Fruit fly (Drosophila melanogaster) whole organism, prepupa: ENCODE data around the gene CG14196.

Experiments
- CG11762 ChIP-seq: fragments of 200-800 bp; sonication (Bioruptor generic); optimal IDR thresholded peaks from 3 replicates; lab custom pipeline; 2016; ENCODE audit warnings: missing biosample characterization, missing genetic modification characterization; ENCODE audit not compliant: insufficient read depth
- CG34406 ChIP-seq: fragments of 200-800 bp; sonication (Bioruptor generic); optimal IDR thresholded peaks from 3 replicates; lab custom pipeline; 2016; ENCODE audit warnings: missing biosample characterization, missing genetic modification characterization
- CG7368 ChIP-seq: fragments of 200-800 bp; sonication (Bioruptor generic); optimal IDR thresholded peaks from 3 replicates; lab custom pipeline; 2016; ENCODE audit warnings: missing biosample characterization, missing genetic modification characterization
- acj6 ChIP-seq: fragments of 200-800 bp; sonication (Bioruptor generic); optimal IDR thresholded peaks from 3 replicates; lab custom pipeline; 2016; ENCODE audit warnings: missing biosample characterization, missing genetic modification characterization
- dsx ChIP-seq: fragments of 200-800 bp; optimal IDR thresholded peaks from 3 replicates; lab custom pipeline; 2019; ENCODE audit warnings: missing biosample characterization, mild to moderate bottlenecking, missing genetic modification characterization, moderate library complexity; ENCODE audit not compliant: poor library complexity, severe bottlenecking

DNA sequence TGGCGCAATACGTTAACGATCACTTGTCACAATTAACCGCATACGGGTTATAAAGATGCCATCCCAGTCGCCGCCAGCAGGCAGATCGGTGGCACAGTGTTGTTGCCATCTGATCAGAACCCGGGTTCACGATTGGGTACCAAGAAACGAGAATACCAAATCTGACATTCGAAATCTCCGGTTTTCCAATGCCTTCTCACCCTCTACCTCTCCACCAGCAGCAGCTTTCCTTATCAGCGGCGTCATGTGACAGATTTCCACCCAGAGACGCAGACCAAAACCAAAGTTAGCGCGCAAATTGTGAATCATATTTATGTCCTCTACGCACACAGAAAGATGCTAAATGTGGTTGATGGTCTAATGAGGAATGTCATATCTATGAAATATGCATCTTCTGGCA is 3.0 kb downstream of the CG14196 start:
- TF ChIP-seq dsx (GFP tag; lab: Kevin White, UChicago) (no peak), acj6 (GFP tag; lab: Kevin White, UChicago) (no peak), CG34406 (GFP tag; lab: Kevin White, UChicago) (no peak), CG7368 (GFP tag; lab: Kevin White, UChicago) (no peak), CG11762 (GFP tag; lab: Kevin White, UChicago) (no peak)
